Fruit fly (Drosophila melanogaster): Measurements from ENCODE around the gene CG31041.

dm6 chr3R:29588004-29588403 is 2.7 kb downstream of the CG31041 start, which contains the start of gene CG7567:
- TF ChIP-seq CG12605 (GFP tag; IDR thresholded peaks at IDR 0.05) (no peak), D1 (tag; optimal IDR thresholded peaks at IDR 0.05) (no peak), EcR (GFP tag; optimal IDR thresholded peaks at IDR 0.05) (no peak), CG4496 (GFP tag; IDR thresholded peaks at IDR 0.05) (no peak), CG8159 (tag; optimal IDR thresholded peaks at IDR 0.05) (no peak), CG32121 (GFP tag; IDR thresholded peaks at IDR 0.05) (no peak), CG17806 (tag; optimal IDR thresholded peaks at IDR 0.05) (no peak), CG10348 (GFP tag; IDR thresholded peaks at IDR 0.05) (no peak), gl (tag; optimal IDR thresholded peaks at IDR 0.05) (no peak), fd96Ca (GFP tag; IDR thresholded peaks at IDR 0.05) (no peak), Ets98B (GFP tag; IDR thresholded peaks at IDR 0.05) (no peak), Pif1A (GFP tag; optimal IDR thresholded peaks at IDR 0.05) (no peak), CG15710 (tag; optimal IDR thresholded peaks at IDR 0.05) (no peak), Pif1B (GFP tag; optimal IDR thresholded peaks at IDR 0.05) (no peak)
